Worm (Caenorhabditis elegans): ENCODE data around the gene cyp-33D3.

DNA sequence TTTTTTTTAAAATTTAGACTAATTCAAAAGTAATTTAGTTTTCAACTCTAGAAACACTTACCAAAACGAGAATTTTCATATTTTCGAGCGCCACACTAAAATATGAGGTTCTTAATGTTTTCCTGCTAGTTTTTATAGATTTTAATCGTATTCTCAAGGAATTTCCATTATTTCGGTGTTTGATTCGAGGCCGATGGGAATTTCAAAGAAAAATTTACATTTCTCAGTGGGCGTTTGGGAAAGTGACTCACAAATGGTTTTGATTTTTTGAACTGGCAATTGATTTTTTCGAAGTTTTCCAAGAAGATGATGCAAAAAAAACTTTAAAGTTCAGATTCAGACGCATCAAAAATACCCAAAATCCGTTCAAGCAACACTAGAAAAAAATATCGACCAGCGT lies 34.9 kb downstream of the cyp-33D3 start, which contains the start of gene C54E10.11:
- TF ChIP-seq dpl-1 (GFP tag; optimal IDR thresholded peaks at IDR 0.05), result no peak
- no peak for TF ChIP-seq mdl-1 (tag; optimal IDR thresholded peaks at IDR 0.05)
- no peak for TF ChIP-seq jun-1 (tag; optimal IDR thresholded peaks at IDR 0.05)
- no peak for TF ChIP-seq alr-1 (tag; optimal IDR thresholded peaks at IDR 0.05; ENCODE audit: borderline replicate concordance)
- TF ChIP-seq unc-30 (tag; optimal IDR thresholded peaks at IDR 0.05), result no peak
- TF ChIP-seq nhr-12 (tag; optimal IDR thresholded peaks at IDR 0.05), result no peak
